Worm (Caenorhabditis elegans): Measurements from ENCODE around the gene F59B1.10.

Gene F59B1.10

DNA sequence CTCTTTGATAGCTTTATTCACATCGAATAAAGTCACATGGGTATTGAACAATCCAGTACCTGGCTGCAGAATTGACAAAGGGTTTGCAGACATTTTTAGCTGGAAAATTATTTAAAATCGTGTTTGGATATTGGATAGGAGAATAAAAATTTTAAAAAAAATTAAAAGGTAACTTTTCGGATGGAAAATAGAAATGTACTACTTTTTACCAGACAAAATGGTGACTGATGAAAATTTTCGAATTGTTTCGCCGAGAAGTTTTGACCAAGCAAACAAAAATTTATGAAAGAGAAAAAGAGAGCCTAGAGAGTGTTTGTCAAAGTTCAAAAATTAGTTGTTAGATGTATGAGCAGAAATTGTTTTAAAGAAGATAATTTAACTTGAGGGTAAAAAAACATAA, at the start of gene F59B1.10:
TSS of gene F59B1.10 (minus strand) at position 101 of the 400 bp plus-strand sequence.
- no peak for TF ChIP-seq W03F9.2 (tag; optimal IDR thresholded peaks at IDR 0.05)
- TF ChIP-seq him-1 (tag; optimal IDR thresholded peaks at IDR 0.05), result no peak
- no peak for TF ChIP-seq dao-5 (tag; optimal IDR thresholded peaks at IDR 0.05)

DNA sequence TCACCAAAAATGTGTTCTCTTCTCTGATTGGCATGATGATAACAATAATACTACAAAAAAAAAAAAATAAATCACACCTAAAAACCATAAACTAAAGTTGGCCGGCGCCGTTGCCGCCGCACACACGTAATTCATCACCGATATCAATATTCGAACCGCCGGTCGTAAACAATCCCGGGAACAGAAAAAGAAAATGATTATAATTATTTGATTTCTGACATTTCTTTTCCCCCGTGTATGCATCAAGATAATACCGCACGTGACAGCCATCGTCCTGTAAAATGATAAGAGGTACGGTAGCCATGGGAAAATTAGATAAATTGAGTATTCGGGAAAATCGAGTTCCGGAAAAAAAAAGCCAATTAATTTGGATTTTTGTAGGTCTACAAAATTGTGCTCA, 49.3 kb upstream of the F59B1.10 start:
- TF ChIP-seq him-1 (tag; optimal IDR thresholded peaks at IDR 0.05) (no peak), dao-5 (tag; optimal IDR thresholded peaks at IDR 0.05) (no peak), W03F9.2 (tag; optimal IDR thresholded peaks at IDR 0.05) (no peak)

DNA sequence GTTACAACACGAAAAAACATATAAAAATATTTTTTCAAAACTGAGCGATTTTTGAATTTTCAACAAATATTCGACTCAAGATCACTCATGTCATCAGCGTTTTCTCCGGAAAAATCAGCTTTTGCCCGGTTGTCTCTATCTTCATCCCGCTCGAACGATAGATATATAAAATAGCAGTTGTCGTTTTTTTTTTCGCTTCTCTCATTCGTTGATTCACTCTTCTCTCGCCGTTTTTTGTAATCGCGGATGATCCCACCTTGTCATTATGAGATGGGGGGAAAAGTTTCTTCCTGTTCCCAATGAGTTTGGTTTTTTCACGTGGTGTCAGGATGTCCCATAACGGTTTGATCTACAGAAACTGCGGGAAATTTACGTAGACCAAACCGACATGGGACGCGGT, 47.5 kb upstream of the F59B1.10 start:
- TF ChIP-seq dao-5 (tag; optimal IDR thresholded peaks at IDR 0.05) (no peak), W03F9.2 (tag; optimal IDR thresholded peaks at IDR 0.05) (no peak), him-1 (tag; optimal IDR thresholded peaks at IDR 0.05) (no peak)

DNA sequence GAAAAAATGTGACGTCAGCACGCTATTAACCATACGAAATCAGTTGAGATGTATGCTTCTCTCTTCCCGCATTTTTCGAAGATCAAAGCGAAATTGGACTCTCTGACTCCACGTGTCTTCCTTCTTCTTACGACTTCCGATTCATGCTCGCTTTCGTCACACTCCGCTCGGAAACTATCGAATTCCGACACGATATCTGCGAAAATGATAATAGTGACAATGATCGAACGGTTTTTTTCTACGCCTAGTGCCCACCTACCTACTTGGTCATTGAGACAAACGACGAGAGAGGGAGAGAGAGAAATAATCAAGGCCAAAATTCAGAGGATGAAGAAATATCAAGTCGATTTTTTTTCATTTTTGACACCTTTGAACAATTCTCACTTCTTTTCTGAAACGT, 45.9 kb upstream of the F59B1.10 start:
- no peak for TF ChIP-seq W03F9.2 (tag; optimal IDR thresholded peaks at IDR 0.05)
- no peak for TF ChIP-seq dao-5 (tag; optimal IDR thresholded peaks at IDR 0.05)
- no peak for TF ChIP-seq him-1 (tag; optimal IDR thresholded peaks at IDR 0.05)

DNA sequence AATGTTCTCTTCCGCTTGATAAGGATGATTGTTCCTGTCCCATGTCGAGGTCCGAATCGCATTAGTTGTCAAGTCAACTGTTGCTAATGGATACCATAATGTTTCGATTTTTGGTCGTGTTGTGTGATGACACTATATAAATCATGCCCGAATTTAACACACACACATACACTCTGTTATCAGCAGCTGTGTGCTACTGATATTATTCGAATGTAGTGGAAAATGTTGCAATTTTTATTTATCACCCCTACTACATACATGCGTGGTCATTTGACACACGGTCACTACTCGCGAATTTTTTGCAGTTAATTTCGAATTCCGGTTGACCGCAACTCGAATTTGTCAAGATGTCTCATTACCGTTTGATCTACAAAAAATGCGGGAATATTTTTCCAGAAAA, 44.9 kb upstream of the F59B1.10 start:
- TF ChIP-seq W03F9.2 (tag; optimal IDR thresholded peaks at IDR 0.05), result no peak
- TF ChIP-seq him-1 (tag; optimal IDR thresholded peaks at IDR 0.05), result no peak
- TF ChIP-seq dao-5 (tag; optimal IDR thresholded peaks at IDR 0.05), result no peak

DNA sequence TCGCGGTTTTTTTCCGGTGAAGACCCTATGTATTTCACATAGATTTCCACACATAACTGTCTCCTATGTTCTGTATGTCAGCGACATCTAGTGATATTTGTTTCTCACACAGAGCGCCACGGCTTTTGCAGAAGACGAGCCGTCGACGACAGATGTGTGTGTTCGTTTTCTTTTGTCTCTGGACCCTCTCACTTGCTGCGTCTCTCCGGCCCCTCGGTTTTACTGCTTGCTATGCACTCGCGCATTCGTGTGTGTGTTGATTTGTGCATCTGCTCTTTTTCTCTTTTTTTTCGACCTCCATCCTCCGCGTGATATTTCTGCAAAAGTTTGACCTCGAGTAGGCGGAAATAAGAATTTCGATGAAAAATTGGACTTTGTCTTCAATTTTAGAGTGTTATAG, 41.0 kb upstream of the F59B1.10 start:
- TF ChIP-seq W03F9.2 (tag; optimal IDR thresholded peaks at IDR 0.05) (no peak), him-1 (tag; optimal IDR thresholded peaks at IDR 0.05) (no peak), dao-5 (tag; optimal IDR thresholded peaks at IDR 0.05) (no peak)

DNA sequence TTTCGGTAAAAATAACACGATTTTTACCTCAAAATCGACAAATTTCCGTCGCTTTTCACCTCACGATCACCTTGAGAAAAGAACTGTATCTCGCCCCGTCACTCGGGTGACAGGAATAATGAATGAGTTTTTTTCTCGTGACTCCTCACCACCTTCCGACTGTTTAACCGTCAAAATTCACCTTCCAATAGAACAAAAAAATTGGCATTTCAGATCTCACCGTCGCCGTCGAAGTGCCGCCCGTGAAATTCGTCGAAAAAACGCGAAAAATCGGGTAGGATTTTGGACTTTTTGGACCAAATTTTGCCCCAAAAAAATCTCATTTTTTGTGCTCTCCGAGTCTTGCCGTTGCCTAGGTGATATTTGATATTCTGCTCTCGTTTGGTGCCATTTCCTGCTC, 39.1 kb upstream of the F59B1.10 start, which contains the start of gene unc-132:
TSS of gene unc-132 (plus strand) at position 208 of the 400 bp plus-strand sequence.
- no peak for TF ChIP-seq dao-5 (tag; optimal IDR thresholded peaks at IDR 0.05)
- TF ChIP-seq him-1 (tag; optimal IDR thresholded peaks at IDR 0.05), result no peak

DNA sequence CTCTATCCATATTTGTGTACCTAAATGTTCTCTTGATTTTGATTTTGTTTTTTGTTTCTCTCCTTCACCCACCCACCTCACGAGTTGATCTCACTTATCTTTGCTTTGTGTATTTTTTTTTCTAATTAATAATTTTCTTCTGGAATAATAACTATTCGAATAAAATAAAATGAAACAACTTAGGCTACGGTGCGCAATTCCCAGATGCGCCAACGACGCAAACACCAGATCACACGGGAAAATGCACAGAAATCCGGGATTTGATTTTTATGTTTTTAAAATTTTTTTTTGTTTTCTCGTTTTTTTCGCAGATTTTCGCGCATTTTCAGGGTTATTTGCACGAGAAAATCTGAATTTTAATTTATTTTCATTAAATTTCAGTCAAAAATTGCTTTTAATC, 38.5 kb upstream of the F59B1.10 start:
- TF ChIP-seq W03F9.2 (tag; optimal IDR thresholded peaks at IDR 0.05), result no peak
- no peak for TF ChIP-seq dao-5 (tag; optimal IDR thresholded peaks at IDR 0.05)
- no peak for TF ChIP-seq him-1 (tag; optimal IDR thresholded peaks at IDR 0.05)

DNA sequence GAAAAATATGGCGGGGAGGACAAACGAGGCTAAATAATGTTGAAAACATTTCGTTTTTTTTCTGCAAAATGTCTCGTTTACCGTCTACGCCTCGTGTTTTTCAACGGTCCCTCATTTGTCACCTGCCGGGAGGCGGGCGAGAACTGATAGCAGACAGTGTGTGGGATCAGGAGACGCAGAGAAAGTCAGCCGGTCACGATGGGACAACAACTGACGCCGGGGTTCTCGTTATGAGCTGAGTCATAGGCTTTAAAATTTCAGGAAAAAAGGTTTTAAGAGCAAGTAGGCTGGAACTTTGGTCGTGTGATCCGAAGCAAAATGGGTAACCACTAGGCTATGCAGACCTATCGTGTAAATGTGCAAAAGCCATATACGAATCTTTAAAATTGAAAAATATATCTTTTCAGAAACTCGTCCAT, 38.0 kb upstream of the F59B1.10 start, which contains the start of gene W08A12.2:
TSS of gene W08A12.2 (minus strand) at position 103 of the 419 bp plus-strand sequence.
- TF ChIP-seq W03F9.2 (tag; optimal IDR thresholded peaks at IDR 0.05) (no peak), dao-5 (tag; optimal IDR thresholded peaks at IDR 0.05) (no peak), him-1 (tag; optimal IDR thresholded peaks at IDR 0.05) (no peak)

DNA sequence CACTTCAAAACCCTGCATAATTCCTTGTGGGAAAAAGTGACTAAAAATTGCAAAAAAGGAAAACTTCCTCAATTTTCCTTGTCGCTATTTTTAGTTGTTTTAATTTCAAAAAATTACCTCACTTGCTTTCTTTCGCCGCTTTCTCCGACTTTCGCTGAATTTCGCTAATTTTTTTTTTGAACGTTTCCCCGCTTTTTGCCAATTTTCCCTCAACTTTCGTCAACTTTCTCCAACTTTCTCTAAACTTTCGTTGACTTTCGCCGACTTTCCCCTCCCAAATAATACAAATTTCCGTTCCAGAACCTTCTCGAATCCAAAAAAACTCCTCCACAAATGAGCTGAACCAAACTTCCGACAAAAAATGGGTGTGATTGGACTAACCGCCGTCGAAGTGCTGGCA, 34.8 kb upstream of the F59B1.10 start, which contains the start of gene W08A12.3:
TSS of gene W08A12.3 (plus strand) at position 301 of the 400 bp plus-strand sequence.
- TF ChIP-seq W03F9.2 (tag; optimal IDR thresholded peaks at IDR 0.05) (no peak), him-1 (tag; optimal IDR thresholded peaks at IDR 0.05) (no peak), dao-5 (tag; optimal IDR thresholded peaks at IDR 0.05) (no peak)

DNA sequence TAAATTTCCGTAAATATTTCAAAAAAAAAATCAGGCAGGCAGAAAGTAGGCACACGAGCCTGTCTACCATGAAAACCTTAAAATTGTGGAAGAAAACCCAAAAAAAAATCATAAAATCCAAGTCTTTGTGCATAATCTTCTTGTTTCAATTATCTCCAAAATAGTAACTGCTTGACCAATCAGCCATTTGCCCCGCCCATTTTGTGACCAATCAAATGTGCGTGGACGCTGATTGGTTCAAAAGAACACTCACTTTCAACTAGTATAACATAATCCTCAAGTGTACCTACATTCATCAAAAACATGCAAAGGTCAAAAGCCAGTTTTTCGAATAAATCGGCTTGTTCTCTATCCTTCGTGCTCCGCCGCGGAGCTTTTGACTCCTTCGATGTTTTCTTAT, 30.8 kb upstream of the F59B1.10 start:
- no peak for TF ChIP-seq him-1 (tag; optimal IDR thresholded peaks at IDR 0.05)
- no peak for TF ChIP-seq dao-5 (tag; optimal IDR thresholded peaks at IDR 0.05)
- TF ChIP-seq W03F9.2 (tag; optimal IDR thresholded peaks at IDR 0.05), result no peak

DNA sequence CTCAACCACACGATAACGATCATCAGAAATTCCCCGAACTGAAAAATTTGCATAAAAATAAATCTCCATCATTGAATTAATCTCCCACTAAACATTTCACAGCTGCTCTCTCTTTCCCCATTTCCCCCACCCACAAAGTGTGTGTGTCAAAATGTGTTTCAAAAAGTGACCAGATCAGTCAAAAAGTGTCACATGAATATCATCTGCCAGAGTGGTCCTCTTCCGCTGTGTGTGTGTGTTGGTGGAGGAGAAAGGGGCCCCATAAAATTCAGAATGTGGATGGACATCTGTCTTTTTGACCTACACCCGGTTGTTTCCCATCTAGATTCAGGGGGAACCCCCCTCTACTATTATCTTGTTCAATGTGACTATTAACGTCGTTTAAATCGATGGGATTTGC, 29.4 kb upstream of the F59B1.10 start:
- TF ChIP-seq dao-5 (tag; optimal IDR thresholded peaks at IDR 0.05), result no peak
- TF ChIP-seq W03F9.2 (tag; optimal IDR thresholded peaks at IDR 0.05), result no peak
- no peak for TF ChIP-seq him-1 (tag; optimal IDR thresholded peaks at IDR 0.05)

DNA sequence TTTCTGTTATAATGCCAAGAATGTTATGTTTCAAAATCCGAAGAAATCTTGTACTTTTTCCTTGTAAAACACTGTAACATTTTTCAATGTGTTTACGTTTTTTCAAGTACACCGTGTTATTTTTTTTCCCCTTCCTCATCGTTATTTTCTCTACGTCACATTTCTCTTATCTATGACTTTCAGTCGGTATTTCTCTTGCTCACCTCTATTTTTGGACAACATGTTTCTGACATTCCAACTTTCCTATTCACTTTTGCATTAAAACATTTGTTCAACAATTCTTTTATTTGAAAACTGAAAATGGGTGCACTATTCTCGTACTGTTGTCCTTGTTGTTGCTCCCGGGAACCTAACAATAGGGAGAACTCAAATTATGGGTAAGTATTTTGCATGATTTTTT, 25.3 kb upstream of the F59B1.10 start, which contains the start of gene pals-33:
TSS of gene pals-33 (plus strand) at position 301 of the 400 bp plus-strand sequence.
- TF ChIP-seq W03F9.2 (tag; optimal IDR thresholded peaks at IDR 0.05), result no peak
- no peak for TF ChIP-seq dao-5 (tag; optimal IDR thresholded peaks at IDR 0.05)
- TF ChIP-seq him-1 (tag; optimal IDR thresholded peaks at IDR 0.05), result no peak

DNA sequence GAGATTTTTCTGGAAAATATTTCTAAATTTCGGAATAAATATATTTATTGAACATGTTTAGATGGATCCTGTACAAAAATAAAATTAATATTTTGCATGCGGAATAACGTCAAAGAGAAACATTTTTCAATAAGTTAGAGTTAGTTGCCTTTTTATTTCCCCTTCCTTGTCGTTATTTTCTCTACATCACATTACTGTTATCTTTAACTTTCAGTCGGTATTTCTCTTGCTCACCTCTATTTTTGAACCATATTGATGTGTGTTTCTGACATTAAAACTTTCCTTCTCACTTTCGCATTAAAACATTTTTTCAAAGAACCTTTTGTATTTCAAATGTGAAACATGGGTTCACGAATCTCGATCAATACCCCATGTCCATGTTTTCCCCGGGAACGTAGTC, 22.7 kb upstream of the F59B1.10 start, which contains the start of gene Y39H10B.3:
TSS of gene Y39H10B.3 (plus strand) at position 301 of the 400 bp plus-strand sequence.
- TF ChIP-seq W03F9.2 (tag; optimal IDR thresholded peaks at IDR 0.05), result no peak
- no peak for TF ChIP-seq him-1 (tag; optimal IDR thresholded peaks at IDR 0.05)
- no peak for TF ChIP-seq dao-5 (tag; optimal IDR thresholded peaks at IDR 0.05)

DNA sequence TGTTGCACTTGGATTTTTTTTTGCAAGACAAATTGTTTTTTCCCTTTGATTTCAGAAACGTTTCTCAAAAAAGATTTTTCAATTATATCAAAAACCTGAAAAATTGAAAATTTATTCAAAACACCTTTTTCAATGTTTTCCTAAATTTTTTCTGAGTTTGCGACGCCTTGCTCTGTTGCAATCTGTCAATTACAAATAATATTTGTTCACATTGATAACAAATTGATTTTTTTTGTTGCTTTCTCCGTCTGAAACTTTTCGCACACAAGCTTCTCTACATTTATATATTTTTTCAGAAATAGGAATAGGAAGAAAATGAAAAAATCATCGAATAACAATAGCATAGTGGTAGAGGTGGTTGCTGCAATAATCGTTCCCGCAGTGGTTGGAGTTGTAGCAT, 20.7 kb upstream of the F59B1.10 start, which contains the start of gene Y39H10B.2:
TSS of gene Y39H10B.2 (plus strand) at position 301 of the 400 bp plus-strand sequence.
- TF ChIP-seq him-1 (tag; optimal IDR thresholded peaks at IDR 0.05), result no peak
- TF ChIP-seq dao-5 (tag; optimal IDR thresholded peaks at IDR 0.05), result no peak
- no peak for TF ChIP-seq W03F9.2 (tag; optimal IDR thresholded peaks at IDR 0.05)

All from whole organism, L4/young adult.